Fruit fly (Drosophila melanogaster) whole organism, embryonic: ENCODE results near the gene CG12024.

Experiments used
- Bdp1 ChIP-seq: fragments of 200-800 bp; sonication (Bioruptor generic); optimal IDR thresholded peaks from 3 replicates; lab custom pipeline; 2016; ENCODE audit warnings: missing biosample characterization, missing genetic modification characterization
- CG10366 ChIP-seq: fragments of 200-800 bp; sonication (Bioruptor generic); IDR thresholded peaks from 2 replicates; pipeline ENCODE4 v1.3.6; 2022; ENCODE audit warnings: missing biosample characterization, missing genetic modification characterization
- CG11093 ChIP-seq: fragments of 200-800 bp; sonication (Bioruptor generic); IDR thresholded peaks from 3 replicates; pipeline ENCODE4 v1.3.6; 2022; ENCODE audit warnings: missing biosample characterization, missing genetic modification characterization
- CG11723 ChIP-seq: fragments of 200-800 bp; sonication (Bioruptor generic); optimal IDR thresholded peaks from 2 replicates; lab custom pipeline; 2017; ENCODE audit warnings: missing biosample characterization, mild to moderate bottlenecking, missing genetic modification characterization
- CG12236 ChIP-seq: fragments of 200-800 bp; sonication (Bioruptor generic); optimal IDR thresholded peaks from 2 replicates; lab custom pipeline; 2016; ENCODE audit warnings: missing biosample characterization, missing genetic modification characterization
- CG13624 ChIP-seq: fragments of 200-800 bp; sonication (Bioruptor generic); optimal IDR thresholded peaks from 2 replicates; lab custom pipeline; 2016; ENCODE audit warnings: missing biosample characterization, missing genetic modification characterization
- CG1602 ChIP-seq: fragments of 200-800 bp; sonication (Bioruptor generic); optimal IDR thresholded peaks from 3 replicates; lab custom pipeline; 2016; ENCODE audit warnings: missing biosample characterization, missing genetic modification characterization
- CG1603 ChIP-seq: fragments of 200-800 bp; sonication (Bioruptor generic); optimal IDR thresholded peaks from 2 replicates; lab custom pipeline; 2019; ENCODE audit warnings: missing biosample characterization, mild to moderate bottlenecking, missing genetic modification characterization, moderate library complexity
- CG16863 ChIP-seq: fragments of 200-800 bp; sonication (Bioruptor generic); optimal IDR thresholded peaks from 3 replicates; lab custom pipeline; 2016; ENCODE audit warnings: missing biosample characterization, missing genetic modification characterization
- CG17361 ChIP-seq: fragments of 200-800 bp; sonication (Bioruptor generic); IDR thresholded peaks from 3 replicates; pipeline ENCODE4 v1.3.6; 2022; ENCODE audit warnings: missing biosample characterization, missing genetic modification characterization
- CG18619 ChIP-seq: fragments of 200-800 bp; sonication (Bioruptor generic); optimal IDR thresholded peaks from 3 replicates; lab custom pipeline; 2017; ENCODE audit warnings: missing biosample characterization, mild to moderate bottlenecking, missing genetic modification characterization
- CG18764 ChIP-seq: fragments of 200-800 bp; sonication (Bioruptor generic); optimal IDR thresholded peaks from 3 replicates; lab custom pipeline; 2016; ENCODE audit warnings: missing biosample characterization, missing genetic modification characterization
- CG2712 ChIP-seq: fragments of 200-800 bp; optimal IDR thresholded peaks from 3 replicates; lab custom pipeline; 2019; ENCODE audit warnings: missing biosample characterization, mild to moderate bottlenecking, missing genetic modification characterization, moderate library complexity
- CG5245 ChIP-seq: fragments of 200-800 bp; sonication (Bioruptor generic); optimal IDR thresholded peaks from 3 replicates; lab custom pipeline; 2016; ENCODE audit warnings: missing biosample characterization, missing genetic modification characterization
- CG6272 ChIP-seq: fragments of 200-800 bp; sonication (Bioruptor generic); IDR thresholded peaks from 2 replicates; pipeline ENCODE4 v1.3.6; 2022; ENCODE audit warnings: missing biosample characterization, missing genetic modification characterization
- CG6683 ChIP-seq: fragments of 200-800 bp; sonication (Bioruptor generic); optimal IDR thresholded peaks from 2 replicates; lab custom pipeline; 2017; ENCODE audit warnings: missing biosample characterization, mild to moderate bottlenecking, missing genetic modification characterization, missing genetic modification reagents
- CG6791 ChIP-seq: fragments of 200-800 bp; sonication (Bioruptor generic); IDR thresholded peaks from 3 replicates; pipeline ENCODE4 v1.3.6; 2022; ENCODE audit warnings: missing biosample characterization, missing genetic modification characterization; ENCODE audit not compliant: partially characterized antibody
- CG7271 ChIP-seq: fragments of 200-800 bp; sonication (Bioruptor generic); optimal IDR thresholded peaks from 2 replicates; lab custom pipeline; 2018; ENCODE audit warnings: missing biosample characterization, mild to moderate bottlenecking, missing genetic modification characterization, moderate library complexity
- CG8765 ChIP-seq: fragments of 200-800 bp; sonication (Bioruptor generic); IDR thresholded peaks from 2 replicates; pipeline ENCODE4 v1.3.6; 2022; ENCODE audit warnings: missing biosample characterization, missing genetic modification characterization
- CG9437 ChIP-seq: fragments of 200-800 bp; sonication (Bioruptor generic); optimal IDR thresholded peaks from 2 replicates; lab custom pipeline; 2018; ENCODE audit warnings: missing biosample characterization, mild to moderate bottlenecking, missing genetic modification characterization
- CG9609 ChIP-seq: fragments of 200-800 bp; sonication (Bioruptor generic); optimal IDR thresholded peaks from 3 replicates; lab custom pipeline; 2016; ENCODE audit warnings: missing biosample characterization, missing genetic modification characterization
- CTCF ChIP-seq: fragments of 200-800 bp; sonication (Bioruptor generic); optimal IDR thresholded peaks from 2 replicates; lab custom pipeline; 2017; ENCODE audit warnings: missing biosample characterization, mild to moderate bottlenecking, missing genetic modification characterization, moderate library complexity
- Ets97D ChIP-seq: fragments of 200-800 bp; sonication (Bioruptor generic); optimal IDR thresholded peaks from 3 replicates; lab custom pipeline; 2016; ENCODE audit warnings: missing biosample characterization, missing genetic modification characterization
- Fer1 ChIP-seq: fragments of 200-800 bp; sonication (Bioruptor generic); optimal IDR thresholded peaks from 2 replicates; lab custom pipeline; 2017; ENCODE audit warnings: missing biosample characterization, mild to moderate bottlenecking, missing genetic modification characterization
- HLH4C ChIP-seq: fragments of 200-800 bp; sonication (Bioruptor generic); IDR thresholded peaks from 3 replicates; pipeline ENCODE4 v1.3.6; 2022; ENCODE audit warnings: missing biosample characterization, missing genetic modification characterization; ENCODE audit not compliant: partially characterized antibody
- Hmx ChIP-seq: fragments of 200-800 bp; sonication (Bioruptor generic); optimal IDR thresholded peaks from 2 replicates; lab custom pipeline; 2016; ENCODE audit warnings: missing biosample characterization, missing genetic modification characterization
- Hr51 ChIP-seq, 2 experiments: fragments of 200-800 bp; sonication (Bioruptor generic); optimal IDR thresholded peaks; 2 replicates in 1 of 2; 3 replicates in 1 of 2; lab custom pipeline; 2016 to 2018; ENCODE audit warnings: missing biosample characterization in 2 of 2, missing genetic modification characterization in 2 of 2, mild to moderate bottlenecking in 1 of 2, moderate library complexity in 1 of 2
- Opbp ChIP-seq: fragments of 200-800 bp; sonication (Bioruptor generic); IDR thresholded peaks from 3 replicates; pipeline ENCODE4 v1.3.6; 2022; ENCODE audit warnings: missing biosample characterization, missing genetic modification characterization; ENCODE audit not compliant: partially characterized antibody
- Rfx ChIP-seq: fragments of 200-800 bp; sonication (Bioruptor generic); IDR thresholded peaks from 2 replicates; pipeline ENCODE4 v1.3.6; 2022; ENCODE audit warnings: missing biosample characterization, missing genetic modification characterization
- YL-1 ChIP-seq: fragments of 200-800 bp; sonication (Bioruptor generic); optimal IDR thresholded peaks from 3 replicates; lab custom pipeline; 2017; ENCODE audit warnings: missing biosample characterization, mild to moderate bottlenecking, missing genetic modification characterization
- ara ChIP-seq: fragments of 200-800 bp; sonication (Bioruptor generic); IDR thresholded peaks from 2 replicates; pipeline ENCODE4 v1.3.6; 2022; ENCODE audit warnings: missing biosample characterization, missing genetic modification characterization
- ase ChIP-seq: fragments of 200-800 bp; sonication (Bioruptor generic); IDR thresholded peaks from 3 replicates; pipeline ENCODE4 v1.3.6; 2022; ENCODE audit warnings: missing biosample characterization, missing genetic modification characterization
- az2 ChIP-seq: fragments of 200-800 bp; sonication (Bioruptor generic); optimal IDR thresholded peaks from 3 replicates; lab custom pipeline; 2016; ENCODE audit warnings: missing biosample characterization, missing genetic modification characterization
- chif ChIP-seq, 2 experiments: fragments of 200-800 bp; sonication (Bioruptor generic); optimal IDR thresholded peaks; 3 replicates each; lab custom pipeline; 2016; ENCODE audit warnings: missing biosample characterization in 2 of 2, missing genetic modification characterization in 2 of 2
- ci ChIP-seq: fragments of 200-800 bp; sonication (Bioruptor generic); IDR thresholded peaks from 3 replicates; pipeline ENCODE4 v1.3.6; 2022; ENCODE audit warnings: missing biosample characterization, missing genetic modification characterization
- crc ChIP-seq: fragments of 200-800 bp; sonication (Bioruptor generic); optimal IDR thresholded peaks from 2 replicates; lab custom pipeline; 2016; ENCODE audit warnings: missing biosample characterization, missing genetic modification characterization
- crp ChIP-seq, 2 experiments: fragments of 200-800 bp; sonication (Bioruptor generic); optimal IDR thresholded peaks; 2 replicates in 1 of 2; 3 replicates in 1 of 2; lab custom pipeline; 2017; ENCODE audit warnings: missing biosample characterization in 2 of 2, missing genetic modification characterization in 2 of 2, mild to moderate bottlenecking in 1 of 2, moderate library complexity in 1 of 2
- dimm ChIP-seq: fragments of 200-800 bp; sonication (Bioruptor generic); IDR thresholded peaks from 2 replicates; pipeline ENCODE4 v1.3.6; 2022; ENCODE audit warnings: missing biosample characterization, missing genetic modification characterization
- dm ChIP-seq: fragments of 200-800 bp; sonication (Bioruptor generic); optimal IDR thresholded peaks from 3 replicates; lab custom pipeline; 2016; ENCODE audit warnings: missing biosample characterization, missing genetic modification characterization
- emc ChIP-seq: fragments of 200-800 bp; sonication (Bioruptor generic); optimal IDR thresholded peaks from 2 replicates; lab custom pipeline; 2016; ENCODE audit warnings: missing biosample characterization, missing genetic modification characterization
- exex ChIP-seq: fragments of 200-800 bp; sonication (Bioruptor generic); optimal IDR thresholded peaks from 4 replicates; lab custom pipeline; 2018; ENCODE audit warnings: missing biosample characterization, mild to moderate bottlenecking, missing genetic modification characterization, moderate library complexity
- fd3F ChIP-seq: fragments of 200-800 bp; sonication (Bioruptor generic); optimal IDR thresholded peaks from 2 replicates; lab custom pipeline; 2018; ENCODE audit warnings: missing biosample characterization, mild to moderate bottlenecking, missing genetic modification characterization, moderate library complexity
- gcm ChIP-seq: fragments of 200-800 bp; sonication (Bioruptor generic); optimal IDR thresholded peaks from 2 replicates; lab custom pipeline; 2019; ENCODE audit warnings: missing biosample characterization, mild to moderate bottlenecking, missing genetic modification characterization, moderate library complexity
- her ChIP-seq: fragments of 200-800 bp; sonication (Bioruptor generic); optimal IDR thresholded peaks from 2 replicates; lab custom pipeline; 2016; ENCODE audit warnings: missing biosample characterization, missing genetic modification characterization
- hth ChIP-seq: fragments of >200 bp; optimal IDR thresholded peaks from 2 replicates; lab custom pipeline; 2017; ENCODE audit warnings: inconsistent platforms
- kni ChIP-seq: fragments of 200-800 bp; sonication (Bioruptor generic); optimal IDR thresholded peaks from 3 replicates; lab custom pipeline; 2017; ENCODE audit warnings: mild to moderate bottlenecking, missing biosample characterization, missing genetic modification reagents, missing genetic modification characterization
- lab ChIP-seq: fragments of 200-800 bp; sonication (Bioruptor generic); optimal IDR thresholded peaks from 3 replicates; lab custom pipeline; 2017; ENCODE audit warnings: missing biosample characterization, missing genetic modification characterization, mild to moderate bottlenecking, moderate library complexity, missing genetic modification reagents
- sima ChIP-seq: fragments of 200-800 bp; sonication (Bioruptor generic); optimal IDR thresholded peaks from 2 replicates; lab custom pipeline; 2016; ENCODE audit warnings: missing biosample characterization, missing genetic modification characterization
- trh ChIP-seq: fragments of 200-800 bp; sonication (Bioruptor generic); optimal IDR thresholded peaks from 2 replicates; lab custom pipeline; 2016; ENCODE audit warnings: missing biosample characterization, missing genetic modification characterization
- ttk ChIP-seq: fragments of 200-800 bp; sonication (Bioruptor generic); IDR thresholded peaks from 2 replicates; pipeline ENCODE4 v2.1.2; 2022; ENCODE audit warnings: missing biosample characterization, missing genetic modification characterization
- twi ChIP-seq: fragments of 200-800 bp; optimal IDR thresholded peaks from 2 replicates; lab custom pipeline; 2019; ENCODE audit warnings: missing biosample characterization, mild to moderate bottlenecking, missing genetic modification characterization, moderate library complexity
- vvl ChIP-seq: fragments of 200-800 bp; sonication (Bioruptor generic); IDR thresholded peaks from 2 replicates; pipeline ENCODE4 v1.3.6; 2022; ENCODE audit warnings: missing biosample characterization, missing genetic modification characterization
- z ChIP-seq: fragments of 200-800 bp; sonication (Bioruptor generic); IDR thresholded peaks from 3 replicates; pipeline ENCODE4 v1.3.6; 2022; ENCODE audit warnings: missing biosample characterization, missing genetic modification characterization

Gene CG12024

DNA sequence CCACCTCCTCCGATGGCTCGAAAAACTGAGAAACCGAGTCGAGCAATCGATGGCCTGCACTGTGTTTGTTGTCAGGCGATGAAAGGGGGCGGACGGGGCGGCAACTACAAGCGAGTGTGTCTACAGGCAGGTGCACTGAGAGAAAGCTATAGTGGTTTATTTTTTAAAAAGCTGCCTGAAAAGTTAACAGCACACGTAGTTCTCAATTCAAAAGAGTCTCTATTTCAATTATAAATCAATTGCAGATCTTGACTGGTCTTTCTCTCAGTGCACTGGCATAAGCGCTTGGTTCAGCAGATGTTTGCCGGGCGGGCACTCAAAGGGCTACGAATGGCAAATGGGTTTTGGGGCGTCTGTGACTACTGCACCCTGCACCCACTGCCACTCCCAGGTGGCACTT lies 23.7 kb downstream of the CG12024 start (continued):
- TF ChIP-seq Bdp1 (GFP tag; lab: Kevin White, UChicago) (no peak), exex (tag; lab: Kevin White, UChicago) (no peak), vvl (GFP tag; lab: Robert Waterston, UW) (peak; percentile 80), Fer1 (GFP tag; lab: Kevin White, UChicago) (peak; percentile 51), z (GFP tag; lab: Robert Waterston, UW) (no peak), CG9609 (GFP tag; lab: Kevin White, UChicago) (no peak), CG2712 (no peak), CG6683 (GFP tag; lab: Kevin White, UChicago) (no peak), twi (tag; lab: Kevin White, UChicago) (no peak), ttk (GFP tag; lab: Robert Waterston, UW) (peak; percentile 50; the same call in 1 of the 2 replicates), CG12236 (no peak), dm (GFP tag; lab: Kevin White, UChicago) (no peak), CG9437 (no peak), CG8765 (GFP tag; lab: Robert Waterston, UW) (no peak), CG16863 (GFP tag; lab: Kevin White, UChicago) (no peak), CG1602 (GFP tag; lab: Kevin White, UChicago) (no peak), CTCF (GFP tag; lab: Kevin White, UChicago) (no peak), CG10366 (GFP tag; lab: Robert Waterston, UW) (peak; percentile 34; the same call in 1 of the 2 replicates), Ets97D (GFP tag; lab: Kevin White, UChicago) (no peak), lab (GFP tag; lab: Kevin White, UChicago) (peak; percentile 66), Hmx (GFP tag; lab: Kevin White, UChicago) (no peak), fd3F (GFP tag; lab: Kevin White, UChicago) (no peak), CG18619 (GFP tag; lab: Kevin White, UChicago) (no peak), dimm (GFP tag; lab: Robert Waterston, UW) (0 out of 2 replicates have a peak, but pooled peaks have one; percentile 19), Hr51 (GFP tag; optimal IDR thresholded peaks at IDR 0.05; lab: Kevin White, UChicago) (no peak), gcm (GFP tag; lab: Kevin White, UChicago) (no peak), emc (GFP tag; lab: Kevin White, UChicago) (no peak), HLH4C (GFP tag; lab: Robert Waterston, UW) (no peak), CG6791 (no peak), kni (GFP tag; lab: Kevin White, UChicago) (no peak), ci (GFP tag; lab: Robert Waterston, UW) (peak; percentile 62), her (GFP tag; lab: Kevin White, UChicago) (no peak), ara (GFP tag; lab: Robert Waterston, UW) (no peak), trh (GFP tag; lab: Kevin White, UChicago) (no peak), Opbp (GFP tag; lab: Robert Waterston, UW) (no peak), CG13624 (GFP tag; lab: Kevin White, UChicago) (no peak), hth (lab: Kevin White, UChicago) (no peak), CG5245 (GFP tag; lab: Kevin White, UChicago) (peak; percentile 23), CG11723 (GFP tag; lab: Kevin White, UChicago) (no peak), CG11093 (GFP tag; lab: Robert Waterston, UW) (no peak), YL-1 (GFP tag; lab: Kevin White, UChicago) (no peak), crc (GFP tag; lab: Kevin White, UChicago) (no peak), chif (GFP tag; optimal IDR thresholded peaks at IDR 0.05; lab: Kevin White, UChicago) (no peak), CG1603 (tag; lab: Kevin White, UChicago) (peak; percentile 13), Rfx (peak; percentile 78), CG6272 (no peak), az2 (GFP tag; lab: Kevin White, UChicago) (no peak), CG7271 (no peak), CG17361 (0 out of 3 replicates have a peak, but pooled peaks have one; percentile 37), CG18764 (GFP tag; lab: Kevin White, UChicago) (no peak), ase (GFP tag; lab: Robert Waterston, UW) (peak; percentile 59; the same call in 1 of the 3 replicates), crp (GFP tag; optimal IDR thresholded peaks at IDR 0.05; lab: Kevin White, UChicago) (no peak), sima (GFP tag; lab: Kevin White, UChicago) (no peak)
